Worm (Caenorhabditis elegans) whole organism, L3 larva: Measurements from ENCODE around the gene sex-1.

Experiments
- R02D3.7 ChIP-seq: fragments of 150-350 bp; optimal IDR thresholded peaks from 2 replicates; lab custom pipeline; 2014; ENCODE audit warnings: missing biosample characterization, missing genetic modification characterization
- ZK546.5 ChIP-seq: sonication (generic microtip); optimal IDR thresholded peaks from 2 replicates; lab custom pipeline; 2017; ENCODE audit warnings: missing biosample characterization, missing genetic modification characterization
- ama-1 ChIP-seq: fragments of 150-350 bp; optimal IDR thresholded peaks from 2 replicates; lab custom pipeline; 2018
- ceh-16 ChIP-seq: sonication (generic microtip); optimal IDR thresholded peaks from 2 replicates; lab custom pipeline; 2017; ENCODE audit warnings: missing biosample characterization, missing genetic modification characterization
- ceh-28 ChIP-seq: fragments of 150-350 bp; optimal IDR thresholded peaks from 2 replicates; lab custom pipeline; 2014; ENCODE audit warnings: missing biosample characterization, missing genetic modification reagents, missing genetic modification characterization
- ceh-82 ChIP-seq: fragments of 150-350 bp; optimal IDR thresholded peaks from 2 replicates; lab custom pipeline; 2014; ENCODE audit warnings: missing biosample characterization, missing genetic modification characterization
- daf-12 ChIP-seq: fragments of 150-350 bp; optimal IDR thresholded peaks from 2 replicates; lab custom pipeline; 2014; ENCODE audit warnings: missing biosample characterization, missing genetic modification reagents, missing genetic modification characterization
- egl-27 ChIP-seq: sonication (generic microtip); optimal IDR thresholded peaks from 4 replicates; lab custom pipeline; 2017; ENCODE audit warnings: missing biosample characterization, missing genetic modification reagents, missing genetic modification characterization
- egl-5 ChIP-seq: fragments of 150-350 bp; optimal IDR thresholded peaks from 2 replicates; lab custom pipeline; 2017; ENCODE audit warnings: missing biosample characterization, missing genetic modification reagents, missing genetic modification characterization, inconsistent platforms
- elt-1 ChIP-seq: fragments of 150-350 bp; optimal IDR thresholded peaks from 2 replicates; lab custom pipeline; 2014; ENCODE audit warnings: missing biosample characterization, missing genetic modification characterization
- elt-2 ChIP-seq: sonication (generic microtip); optimal IDR thresholded peaks from 2 replicates; lab custom pipeline; 2016; ENCODE audit warnings: missing genetic modification reagents, mild to moderate bottlenecking, missing genetic modification characterization, missing compliant biosample characterization
- eor-1 ChIP-seq, 2 experiments: fragments of 150-350 bp; optimal IDR thresholded peaks; 2 replicates each; lab custom pipeline; 2014 to 2018; ENCODE audit warnings: missing biosample characterization in 2 of 2, missing genetic modification characterization in 2 of 2
- fos-1 ChIP-seq: fragments of 150-350 bp; optimal IDR thresholded peaks from 2 replicates; lab custom pipeline; 2014; ENCODE audit warnings: missing biosample characterization, missing genetic modification characterization
- hmg-11 ChIP-seq: sonication (generic microtip); optimal IDR thresholded peaks from 2 replicates; lab custom pipeline; 2016; ENCODE audit warnings: missing genetic modification characterization, missing compliant biosample characterization
- jun-1 ChIP-seq: fragments of 150-350 bp; optimal IDR thresholded peaks from 2 replicates; lab custom pipeline; 2014; ENCODE audit warnings: missing biosample characterization, missing genetic modification reagents, missing genetic modification characterization
- lin-39 ChIP-seq: fragments of 150-350 bp; optimal IDR thresholded peaks from 2 replicates; lab custom pipeline; 2018; ENCODE audit warnings: missing biosample characterization, missing genetic modification reagents, missing genetic modification characterization
- lsy-12 ChIP-seq: sonication (generic microtip); optimal IDR thresholded peaks from 2 replicates; lab custom pipeline; 2016; ENCODE audit warnings: mild to moderate bottlenecking, missing genetic modification characterization, missing compliant biosample characterization
- mml-1 ChIP-seq: fragments of 150-350 bp; sonication (generic microtip); optimal IDR thresholded peaks from 3 replicates; lab custom pipeline; 2014; ENCODE audit warnings: missing biosample characterization, missing genetic modification characterization
- nfya-1 ChIP-seq: sonication (generic microtip); optimal IDR thresholded peaks from 2 replicates; lab custom pipeline; 2017; ENCODE audit warnings: missing genetic modification characterization, mild to moderate bottlenecking, missing compliant biosample characterization, antibody characterized with exemption, moderate library complexity; ENCODE audit not compliant: insufficient read depth
- nhr-11 ChIP-seq: fragments of 150-350 bp; optimal IDR thresholded peaks from 2 replicates; lab custom pipeline; 2014; ENCODE audit warnings: missing biosample characterization, missing genetic modification characterization
- nhr-12 ChIP-seq: fragments of 150-350 bp; optimal IDR thresholded peaks from 2 replicates; lab custom pipeline; 2014; ENCODE audit warnings: missing biosample characterization, missing genetic modification characterization
- nhr-23 ChIP-seq: fragments of 150-350 bp; optimal IDR thresholded peaks from 2 replicates; lab custom pipeline; 2014; ENCODE audit warnings: missing biosample characterization, missing genetic modification reagents, missing genetic modification characterization
- nhr-237 ChIP-seq: fragments of 150-350 bp; optimal IDR thresholded peaks from 2 replicates; lab custom pipeline; 2014; ENCODE audit warnings: missing biosample characterization, missing genetic modification characterization
- nhr-28 ChIP-seq: fragments of 150-350 bp; optimal IDR thresholded peaks from 2 replicates; lab custom pipeline; 2014; ENCODE audit warnings: missing biosample characterization, missing genetic modification characterization
- nhr-67 ChIP-seq: fragments of 150-350 bp; optimal IDR thresholded peaks from 2 replicates; lab custom pipeline; 2014; ENCODE audit warnings: missing biosample characterization, missing genetic modification characterization
- nhr-76 ChIP-seq: fragments of 150-350 bp; sonication (generic microtip); optimal IDR thresholded peaks from 5 replicates; lab custom pipeline; 2014; ENCODE audit warnings: missing biosample characterization, missing genetic modification characterization
- nhr-77 ChIP-seq: fragments of 150-350 bp; optimal IDR thresholded peaks from 2 replicates; lab custom pipeline; 2014; ENCODE audit warnings: missing biosample characterization, missing genetic modification characterization
- pqm-1 ChIP-seq: fragments of 150-350 bp; optimal IDR thresholded peaks from 2 replicates; lab custom pipeline; 2017; ENCODE audit warnings: missing biosample characterization, missing genetic modification characterization, inconsistent platforms
- sea-2 ChIP-seq: fragments of 150-350 bp; sonication (generic microtip); optimal IDR thresholded peaks from 4 replicates; lab custom pipeline; 2014; ENCODE audit warnings: missing biosample characterization, missing genetic modification reagents, missing genetic modification characterization
- tbx-2 ChIP-seq: sonication (generic microtip); optimal IDR thresholded peaks from 2 replicates; lab custom pipeline; 2016; ENCODE audit warnings: mild to moderate bottlenecking, missing genetic modification characterization, missing compliant biosample characterization
- unc-39 ChIP-seq: sonication (generic microtip); optimal IDR thresholded peaks from 4 replicates; lab custom pipeline; 2017; ENCODE audit warnings: missing biosample characterization, missing genetic modification characterization
- ztf-11 ChIP-seq: fragments of 150-350 bp; optimal IDR thresholded peaks from 2 replicates; lab custom pipeline; 2014; ENCODE audit warnings: missing biosample characterization, missing genetic modification characterization

Gene sex-1

DNA sequence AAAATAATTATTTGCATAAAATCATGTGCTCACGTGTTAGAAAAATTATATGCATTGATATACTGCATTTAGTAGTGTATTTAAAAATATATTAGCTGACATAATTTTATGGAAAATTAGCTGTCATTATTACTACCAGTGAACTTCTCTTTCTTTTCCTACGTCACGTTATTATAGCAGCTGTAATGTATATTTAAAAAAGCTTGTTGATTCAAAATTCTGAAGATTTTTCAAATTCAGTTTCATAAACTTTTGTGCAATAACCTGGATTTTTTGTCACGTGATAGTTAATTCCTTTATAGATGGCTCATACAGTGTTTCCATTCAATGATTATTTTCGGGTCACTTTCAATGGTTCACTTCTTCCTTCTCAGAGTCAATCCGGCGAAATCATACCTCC, 7.2 kb upstream of the sex-1 start, which contains the start of gene F44A6.3:
Gene F44A6.3 (plus strand): TSS at position 301 of the 400 bp plus-strand sequence.
- no peak for TF ChIP-seq unc-39 (tag; lab: Kevin White, UChicago)
- no peak for TF ChIP-seq daf-12
- TF ChIP-seq sea-2 (GFP tag; lab: Kevin White, UChicago), result no peak
- no peak for TF ChIP-seq ceh-82 (tag; lab: Kevin White, UChicago)
- TF ChIP-seq nhr-12, result no peak
- no peak for TF ChIP-seq nhr-28 (tag; lab: Kevin White, UChicago)
- TF ChIP-seq lin-39 (tag; lab: Kevin White, UChicago), result no peak
- TF ChIP-seq, all 47 proteins: peak for 0

ce11 chrX:10208481-10208880, 3.3 kb upstream of the sex-1 start:
- TF ChIP-seq jun-1 (tag; lab: Kevin White, UChicago), result no peak
- no peak for TF ChIP-seq ztf-11 (tag; lab: Kevin White, UChicago)
- no peak for TF ChIP-seq nhr-28 (tag; lab: Kevin White, UChicago)
- TF ChIP-seq fos-1 (tag; lab: Kevin White, UChicago), result no peak
- TF ChIP-seq hmg-11 (tag; lab: Kevin White, UChicago), result no peak
- TF ChIP-seq egl-27 (tag; lab: Kevin White, UChicago), result no peak
- no peak for TF ChIP-seq tbx-2 (tag; lab: Kevin White, UChicago)
- no peak for TF ChIP-seq eor-1 (tag; optimal IDR thresholded peaks at IDR 0.05; lab: Kevin White, UChicago)
- TF ChIP-seq mml-1 (tag; lab: Kevin White, UChicago), result no peak
- TF ChIP-seq pqm-1, result no peak
- no peak for TF ChIP-seq nhr-67 (tag; lab: Kevin White, UChicago)
- no peak for TF ChIP-seq nhr-11 (tag; lab: Kevin White, UChicago)

- TF ChIP-seq nhr-67 (tag; lab: Kevin White, UChicago), result no peak
- TF ChIP-seq nhr-77 (tag; lab: Kevin White, UChicago), result no peak
- no peak for TF ChIP-seq ZK546.5 (tag; lab: Kevin White, UChicago)
- TF ChIP-seq tbx-2 (tag; lab: Kevin White, UChicago), result no peak
- TF ChIP-seq ceh-28 (tag; lab: Kevin White, UChicago), result no peak
- TF ChIP-seq elt-1, result no peak
- TF ChIP-seq lin-39 (tag; lab: Kevin White, UChicago), result no peak
- no peak for TF ChIP-seq nhr-12
- no peak for TF ChIP-seq fos-1 (tag; lab: Kevin White, UChicago)
- TF ChIP-seq, all 47 proteins: peak for 0
Measured at ce11 chrX:10206008-10206407, 787 bp upstream of the sex-1 start.

DNA sequence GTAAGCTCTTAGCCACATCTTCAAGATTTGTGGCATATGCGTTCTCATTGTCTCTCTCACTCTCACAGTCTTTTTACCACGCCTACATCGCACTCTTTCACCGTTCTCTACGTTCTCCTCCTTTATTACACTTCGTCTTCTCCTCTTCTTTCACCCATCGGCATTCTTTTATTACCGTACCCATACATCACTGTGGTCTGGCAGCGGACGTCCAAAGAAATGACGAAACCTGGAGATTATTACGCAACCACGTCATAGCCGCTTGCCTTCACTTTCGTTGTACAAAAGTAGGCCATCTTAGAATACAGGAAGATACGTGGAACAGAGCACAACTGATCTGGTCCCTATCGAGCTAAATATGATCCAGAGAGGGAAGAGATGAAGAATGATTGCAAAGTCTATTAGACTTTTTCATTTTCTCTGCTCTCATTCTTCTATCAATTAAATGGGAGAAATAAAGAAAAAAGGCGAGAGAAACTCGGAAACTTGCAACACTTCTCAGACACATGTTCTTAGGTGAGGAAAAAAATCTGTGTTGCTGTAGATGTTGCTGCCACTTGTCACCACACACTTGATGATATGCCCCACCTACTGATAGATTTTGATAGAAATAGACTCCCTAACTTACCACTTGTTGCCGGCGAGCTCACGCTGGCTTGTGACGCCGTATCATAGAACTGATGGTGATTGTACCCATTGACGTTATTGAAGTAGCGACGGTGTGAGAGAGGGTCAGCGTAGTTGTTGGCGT, 733 bp downstream of the sex-1 start:
- no peak for TF ChIP-seq ceh-16 (tag; lab: Kevin White, UChicago)
- no peak for TF ChIP-seq elt-2 (tag; lab: Kevin White, UChicago)
- no peak for TF ChIP-seq nhr-23 (tag; lab: Kevin White, UChicago)
- TF ChIP-seq nfya-1, result no peak
- TF ChIP-seq egl-5 (tag; lab: Kevin White, UChicago), result peak; percentile 7
- TF ChIP-seq R02D3.7 (tag; lab: Kevin White, UChicago), result no peak

DNA sequence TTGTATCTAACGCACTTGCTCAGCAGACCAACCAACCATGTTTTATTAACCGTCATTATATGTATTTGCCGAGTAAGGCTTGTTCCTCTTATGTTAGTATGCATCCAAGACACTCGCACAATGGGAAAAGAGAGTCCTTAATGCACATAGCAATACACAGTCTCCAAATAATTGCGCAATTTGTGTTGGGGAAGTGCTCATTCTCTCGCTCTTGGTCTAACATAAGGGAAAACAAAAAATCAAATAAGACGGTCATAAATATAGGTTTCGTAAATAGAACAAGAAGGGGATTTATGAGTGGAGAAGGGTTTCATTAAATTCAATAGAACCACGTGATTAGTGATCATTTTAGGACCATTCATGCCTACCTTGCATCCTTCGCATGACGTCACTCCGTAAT, 1.7 kb downstream of the sex-1 start:
- TF ChIP-seq nhr-12 (no peak), nhr-11 (tag; lab: Kevin White, UChicago) (no peak), nhr-28 (tag; lab: Kevin White, UChicago) (no peak), nhr-76 (tag; lab: Kevin White, UChicago) (no peak), fos-1 (tag; lab: Kevin White, UChicago) (no peak), ama-1 (lab: Kevin White, UChicago) (no peak), nhr-237 (tag; lab: Kevin White, UChicago) (no peak), lsy-12 (tag; lab: Kevin White, UChicago) (no peak), ceh-28 (tag; lab: Kevin White, UChicago) (no peak), nhr-77 (tag; lab: Kevin White, UChicago) (no peak)
